Worm (Caenorhabditis elegans) whole organism, L2 larva: Measurements from ENCODE around the gene C17F4.3.

Experiments
- R02D3.7 ChIP-seq: fragments of 150-350 bp; optimal IDR thresholded peaks from 2 replicates; lab custom pipeline; 2014; ENCODE audit warnings: missing biosample characterization, missing genetic modification characterization
- ama-1 ChIP-seq: fragments of 150-350 bp; optimal IDR thresholded peaks from 2 replicates; lab custom pipeline; 2018; ENCODE audit warnings: inconsistent platforms
- lin-11 ChIP-seq: fragments of 150-350 bp; sonication (generic microtip); optimal IDR thresholded peaks from 2 replicates; lab custom pipeline; 2014; ENCODE audit warnings: missing biosample characterization, missing genetic modification characterization, inconsistent platforms, mixed read lengths
- nhr-77 ChIP-seq: fragments of 150-350 bp; optimal IDR thresholded peaks from 2 replicates; lab custom pipeline; 2014; ENCODE audit warnings: missing biosample characterization, missing genetic modification characterization
- unc-62 ChIP-seq: fragments of 150-350 bp; optimal IDR thresholded peaks from 2 replicates; lab custom pipeline; 2014; ENCODE audit warnings: missing biosample characterization, missing genetic modification reagents, missing genetic modification characterization
- zag-1 ChIP-seq: fragments of 150-350 bp; optimal IDR thresholded peaks from 2 replicates; lab custom pipeline; 2014; ENCODE audit warnings: missing biosample characterization, missing genetic modification characterization

- TF ChIP-seq ama-1 (lab: Kevin White, UChicago) (no peak), unc-62 (GFP tag; lab: Kevin White, UChicago) (no peak), zag-1 (tag; lab: Kevin White, UChicago) (no peak), nhr-77 (tag; lab: Kevin White, UChicago) (no peak), lin-11 (tag; lab: Kevin White, UChicago) (no peak), R02D3.7 (no peak)
Observed at ce11 chrII:3274923-3275322, 34.6 kb downstream of the C17F4.3 start, which contains the start of gene F02E11.3.
